Worm (Caenorhabditis elegans) whole organism, L4 larva: ENCODE measurements around the gene svh-5.

Experiments used
- Y5F2A.4 ChIP-seq: fragments of 200-800 bp; sonication (Bioruptor generic); optimal IDR thresholded peaks from 2 replicates; lab custom pipeline; 2018; ENCODE audit warnings: mild to moderate bottlenecking, missing genetic modification characterization, missing compliant biosample characterization
- ceh-82 ChIP-seq: sonication (generic microtip); optimal IDR thresholded peaks from 2 replicates; lab custom pipeline; 2017; ENCODE audit warnings: missing biosample characterization, missing genetic modification characterization
- hif-1 ChIP-seq, 2 experiments: sonication (generic microtip); optimal IDR thresholded peaks; 2 replicates each; lab custom pipeline; 2016 to 2017; ENCODE audit warnings: missing compliant biosample characterization in 2 of 2, missing genetic modification characterization in 2 of 2, missing genetic modification reagents in 2 of 2, missing genotype in 2 of 2, mild to moderate bottlenecking in 1 of 2
- jun-1 ChIP-seq: fragments of 150-350 bp; optimal IDR thresholded peaks from 2 replicates; lab custom pipeline; 2014; ENCODE audit warnings: missing biosample characterization, missing genetic modification reagents, missing genetic modification characterization
- mep-1 ChIP-seq: fragments of 150-350 bp; sonication (generic microtip); optimal IDR thresholded peaks from 3 replicates; lab custom pipeline; 2014; ENCODE audit warnings: missing biosample characterization, missing genetic modification characterization
- ztf-11 ChIP-seq: fragments of 150-350 bp; optimal IDR thresholded peaks from 2 replicates; lab custom pipeline; 2014; ENCODE audit warnings: missing biosample characterization, missing genetic modification characterization

- TF ChIP-seq Y5F2A.4 (GFP tag; lab: Kevin White, UChicago) (no peak), hif-1 (tag; optimal IDR thresholded peaks at IDR 0.05; lab: Kevin White, UChicago) (no peak), jun-1 (no peak), ceh-82 (tag; lab: Kevin White, UChicago) (no peak), mep-1 (tag; lab: Kevin White, UChicago) (no peak), ztf-11 (no peak)
Observed at ce11 chrX:15384090-15384624, 6.5 kb upstream of the svh-5 start.
